Fruit fly (Drosophila melanogaster): ENCODE data around the gene CG43965.

- TF ChIP-seq usp (GFP tag; optimal IDR thresholded peaks at IDR 0.05) (no peak), psq (optimal IDR thresholded peaks at IDR 0.05) (no peak), CG8478 (optimal IDR thresholded peaks at IDR 0.05) (no peak)
Observed at dm6 chr3L:8774974-8775731, 49.6 kb upstream of the CG43965 start.

Data from whole organism.